Fruit fly (Drosophila melanogaster): Measurements from ENCODE around the gene CG6276.

The CG6276 gene

dm6 chr3R:15280619-15281334 lies 39.1 kb downstream of the CG6276 start (continued):
- TF ChIP-seq HLHmδ (GFP tag; optimal IDR thresholded peaks at IDR 0.05) = no peak
- no peak for TF ChIP-seq Dfd (GFP tag; optimal IDR thresholded peaks at IDR 0.05)
- TF ChIP-seq CG17829 (tag; optimal IDR thresholded peaks at IDR 0.05) = peak; percentile 76
- peak; percentile 35; the same call in 1 of the 2 replicates for TF ChIP-seq CG14667 (GFP tag; IDR thresholded peaks at IDR 0.05)
- TF ChIP-seq cato (GFP tag; optimal IDR thresholded peaks at IDR 0.05; ENCODE audit: borderline replicate concordance) = peak; percentile 56
- no peak for TF ChIP-seq CG3163 (GFP tag; optimal IDR thresholded peaks at IDR 0.05)
- no peak for TF ChIP-seq eyg (GFP tag; optimal IDR thresholded peaks at IDR 0.05)
- peak; percentile 90 for TF ChIP-seq nmo (GFP tag; optimal IDR thresholded peaks at IDR 0.05)
- TF ChIP-seq sc (optimal IDR thresholded peaks at IDR 0.05) = no peak
- TF ChIP-seq sc (GFP tag; optimal IDR thresholded peaks at IDR 0.05) = peak; percentile 78
- TF ChIP-seq nau (GFP tag; optimal IDR thresholded peaks at IDR 0.05) = peak; percentile 15
- TF ChIP-seq Lpt (GFP tag; optimal IDR thresholded peaks at IDR 0.05) = no peak
- peak; percentile 65 for TF ChIP-seq CG30431 (GFP tag; optimal IDR thresholded peaks at IDR 0.05)
- TF ChIP-seq ERR (GFP tag; optimal IDR thresholded peaks at IDR 0.05) = no peak
- no peak for TF ChIP-seq luna (GFP tag; optimal IDR thresholded peaks at IDR 0.05)
- no peak for TF ChIP-seq bbx (GFP tag; IDR thresholded peaks at IDR 0.05; ENCODE audit: partially characterized antibody)
- TF ChIP-seq CG18599 (GFP tag; optimal IDR thresholded peaks at IDR 0.05) = peak; percentile 47
- no peak for TF ChIP-seq esg (GFP tag; conservative IDR thresholded peaks at IDR 0.05)
- TF ChIP-seq CG31224 (GFP tag; IDR thresholded peaks at IDR 0.05) = 0 out of 2 replicates have a peak, but pooled peaks have one; percentile 4
- no peak; the same call in 1 of the 2 replicates for TF ChIP-seq stc (GFP tag; IDR thresholded peaks at IDR 0.05)
- TF ChIP-seq CkIIα-i1 (GFP tag; IDR thresholded peaks at IDR 0.05) = no peak
- no peak for TF ChIP-seq BEAF-32 (GFP tag; optimal IDR thresholded peaks at IDR 0.05)
- TF ChIP-seq Dad (GFP tag; optimal IDR thresholded peaks at IDR 0.05) = no peak
- no peak for TF ChIP-seq CG3995 (GFP tag; optimal IDR thresholded peaks at IDR 0.05)
- peak; percentile 52 for TF ChIP-seq Hsf (GFP tag; optimal IDR thresholded peaks at IDR 0.05)
- peak; percentile 37; the same call in 1 of the 2 replicates for TF ChIP-seq sisA (GFP tag; IDR thresholded peaks at IDR 0.05)
- no peak for TF ChIP-seq crol (GFP tag; IDR thresholded peaks at IDR 0.05)
- TF ChIP-seq kni (GFP tag; optimal IDR thresholded peaks at IDR 0.05) = peak; percentile 13
- peak; percentile 63 for TF ChIP-seq CG10147 (GFP tag; optimal IDR thresholded peaks at IDR 0.05)
- TF ChIP-seq insv (GFP tag; optimal IDR thresholded peaks at IDR 0.05) = no peak
- TF ChIP-seq hb (GFP tag; IDR thresholded peaks at IDR 0.05; ENCODE audit: partially characterized antibody) = no peak
- no peak for TF ChIP-seq hbn (GFP tag; IDR thresholded peaks at IDR 0.05; ENCODE audit: partially characterized antibody)
- no peak for TF ChIP-seq CG12071 (GFP tag; optimal IDR thresholded peaks at IDR 0.05)
- no peak for TF ChIP-seq CG4730 (GFP tag; IDR thresholded peaks at IDR 0.05)
- peak in 1 of 3 experiments; percentile 91 for TF ChIP-seq lola (GFP tag; optimal IDR thresholded peaks at IDR 0.05)
- peak; percentile 86 for TF ChIP-seq CG2712 (tag; optimal IDR thresholded peaks at IDR 0.05)
- TF ChIP-seq CG15073 (GFP tag; optimal IDR thresholded peaks at IDR 0.05) = peak; percentile 31
- TF ChIP-seq Trl (optimal IDR thresholded peaks at IDR 0.05) = peak; percentile 34 to 68
- no peak for TF ChIP-seq Trl (GFP tag; optimal IDR thresholded peaks at IDR 0.05)
- TF ChIP-seq Nf-YA (GFP tag; IDR thresholded peaks at IDR 0.05) = no peak
- no peak for TF ChIP-seq CG1792 (GFP tag; optimal IDR thresholded peaks at IDR 0.05)
- TF ChIP-seq inv (GFP tag; IDR thresholded peaks at IDR 0.05; ENCODE audit: partially characterized antibody) = no peak
- no peak for TF ChIP-seq Sry-β (GFP tag; optimal IDR thresholded peaks at IDR 0.05)
- no peak for TF ChIP-seq CG15479 (GFP tag; optimal IDR thresholded peaks at IDR 0.05)
- peak; percentile 47 for TF ChIP-seq CG11723 (GFP tag; optimal IDR thresholded peaks at IDR 0.05)
- peak; percentile 14 for TF ChIP-seq yki (optimal IDR thresholded peaks at IDR 0.05)
- no peak for TF ChIP-seq HmgD (GFP tag; optimal IDR thresholded peaks at IDR 0.05)
- TF ChIP-seq sima (GFP tag; optimal IDR thresholded peaks at IDR 0.05) = no peak
- TF ChIP-seq wek (GFP tag; optimal IDR thresholded peaks at IDR 0.05) = no peak
- no peak for TF ChIP-seq unc-4 (GFP tag; IDR thresholded peaks at IDR 0.05; ENCODE audit: partially characterized antibody)

All from whole organism, embryonic.